Worm (Caenorhabditis elegans) whole organism, young adult: Measurements from ENCODE around the gene sek-4.
A peak's percentile ranks its signal among the peaks of the same experiment; 100 is the strongest.

Source experiments
- B0019.2 ChIP-seq: fragments of 200-800 bp; sonication (Bioruptor generic); conservative IDR thresholded peaks from 2 replicates; pipeline ENCODE4 v1.3.6; 2022; ENCODE audit warnings: missing genetic modification reagents, missing genetic modification characterization, missing compliant biosample characterization
- B0336.3 ChIP-seq: fragments of 200-800 bp; sonication (Bioruptor generic); IDR thresholded peaks from 2 replicates; pipeline ENCODE4 v1.3.6; 2022; ENCODE audit warnings: missing genetic modification characterization, missing compliant biosample characterization
- C06A6.2 ChIP-seq: fragments of 200-800 bp; sonication (Bioruptor generic); conservative IDR thresholded peaks from 2 replicates; pipeline ENCODE4 v1.3.6; 2022; ENCODE audit warnings: missing genetic modification characterization, missing compliant biosample characterization
- F22D6.2 ChIP-seq: sonication (generic microtip); optimal IDR thresholded peaks from 2 replicates; lab custom pipeline; 2016; ENCODE audit warnings: mild to moderate bottlenecking, missing genetic modification characterization, missing compliant biosample characterization
- F33H1.4 ChIP-seq: fragments of 200-800 bp; sonication (Bioruptor generic); IDR thresholded peaks from 2 replicates; pipeline ENCODE4 v1.3.6; 2022; ENCODE audit warnings: missing genetic modification reagents, missing genetic modification characterization, missing compliant biosample characterization
- F37B4.10 ChIP-seq: fragments of 200-800 bp; sonication (Bioruptor generic); IDR thresholded peaks from 2 replicates; pipeline ENCODE4 v1.3.6; 2022; ENCODE audit warnings: missing genetic modification characterization, missing compliant biosample characterization
- F39B2.1 ChIP-seq: fragments of 200-800 bp; sonication (Bioruptor generic); IDR thresholded peaks from 2 replicates; pipeline ENCODE4 v1.3.6; 2022; ENCODE audit warnings: missing genetic modification reagents, missing genetic modification characterization, missing compliant biosample characterization
- F49E8.2 ChIP-seq: sonication (generic microtip); optimal IDR thresholded peaks from 3 replicates; lab custom pipeline; 2017; ENCODE audit warnings: missing genetic modification characterization, mild to moderate bottlenecking, missing compliant biosample characterization, antibody characterized with exemption, moderate library complexity; ENCODE audit not compliant: insufficient read depth
- F52B5.7 ChIP-seq: sonication (generic microtip); optimal IDR thresholded peaks from 2 replicates; lab custom pipeline; 2016; ENCODE audit warnings: mild to moderate bottlenecking, missing genetic modification characterization, missing compliant biosample characterization
- F57A8.1 ChIP-seq: fragments of 200-800 bp; sonication (Bioruptor generic); optimal IDR thresholded peaks from 2 replicates; lab custom pipeline; 2018; ENCODE audit warnings: mild to moderate bottlenecking, missing genetic modification characterization, moderate library complexity, missing compliant biosample characterization
- K11D2.4 ChIP-seq: fragments of 200-800 bp; sonication (Bioruptor generic); IDR thresholded peaks from 2 replicates; pipeline ENCODE4 v1.3.6; 2022; ENCODE audit warnings: missing genetic modification reagents, missing genetic modification characterization, missing compliant biosample characterization
- T26A5.8 ChIP-seq: sonication (generic microtip); optimal IDR thresholded peaks from 2 replicates; lab custom pipeline; 2016; ENCODE audit warnings: missing genetic modification characterization, missing compliant biosample characterization
- Y79H2A.3 ChIP-seq: fragments of 200-800 bp; sonication (Bioruptor generic); conservative IDR thresholded peaks from 2 replicates; pipeline ENCODE4 v1.3.6; 2022; ENCODE audit warnings: missing genetic modification reagents, missing genetic modification characterization, missing compliant biosample characterization
- Y95B8A.8 ChIP-seq: fragments of 200-800 bp; sonication (Bioruptor generic); IDR thresholded peaks from 2 replicates; pipeline ENCODE4 v1.3.6; 2022; ENCODE audit warnings: missing genetic modification reagents, missing genetic modification characterization, missing compliant biosample characterization
- akir-1 ChIP-seq: fragments of 200-800 bp; sonication (Bioruptor generic); optimal IDR thresholded peaks from 2 replicates; lab custom pipeline; 2018; ENCODE audit warnings: mild to moderate bottlenecking, missing genetic modification characterization, moderate library complexity, missing compliant biosample characterization
- ama-1 ChIP-seq, 3 experiments: fragments of 150-350 bp in 1 of 3; sonication (generic microtip) in 2 of 3; optimal IDR thresholded peaks; 2 replicates each; lab custom pipeline; 2014 to 2018; ENCODE audit warnings: missing biosample characterization in 2 of 3, missing genetic modification characterization in 2 of 3, missing genetic modification reagents in 2 of 3
- aptf-2 ChIP-seq: fragments of 200-800 bp; sonication (Bioruptor generic); conservative IDR thresholded peaks from 2 replicates; pipeline ENCODE4 v1.3.6; 2022; ENCODE audit warnings: missing genetic modification reagents, missing genetic modification characterization, missing compliant biosample characterization
- atf-7 ChIP-seq: sonication (generic microtip); optimal IDR thresholded peaks from 2 replicates; lab custom pipeline; 2017; ENCODE audit warnings: mild to moderate bottlenecking, missing genetic modification characterization, missing compliant biosample characterization
- athp-1 ChIP-seq: sonication (generic microtip); optimal IDR thresholded peaks from 2 replicates; lab custom pipeline; 2017; ENCODE audit warnings: mild to moderate bottlenecking, missing genetic modification characterization, missing compliant biosample characterization
- attf-3 ChIP-seq: fragments of 200-800 bp; sonication (Bioruptor generic); conservative IDR thresholded peaks from 2 replicates; pipeline ENCODE4 v1.3.6; 2022; ENCODE audit warnings: missing genetic modification reagents, missing genetic modification characterization, missing compliant biosample characterization
- attf-5 ChIP-seq: fragments of 200-800 bp; sonication (Bioruptor generic); optimal IDR thresholded peaks from 2 replicates; lab custom pipeline; 2018; ENCODE audit warnings: mild to moderate bottlenecking, missing genetic modification characterization, missing compliant biosample characterization
- attf-6 ChIP-seq: fragments of 200-800 bp; sonication (Bioruptor generic); IDR thresholded peaks from 2 replicates; pipeline ENCODE4 v1.3.6; 2022; ENCODE audit warnings: missing genetic modification reagents, missing genetic modification characterization, missing compliant biosample characterization
- bed-1 ChIP-seq: fragments of 200-800 bp; sonication (Bioruptor generic); IDR thresholded peaks from 2 replicates; pipeline ENCODE4 v1.3.6; 2022; ENCODE audit warnings: missing genetic modification reagents, missing genetic modification characterization, missing compliant biosample characterization
- bed-2 ChIP-seq: fragments of 200-800 bp; sonication (Bioruptor generic); IDR thresholded peaks from 2 replicates; pipeline ENCODE4 v1.3.6; 2022; ENCODE audit warnings: missing genetic modification reagents, missing genetic modification characterization, missing compliant biosample characterization
- cebp-2 ChIP-seq: fragments of 200-800 bp; sonication (Bioruptor generic); IDR thresholded peaks from 2 replicates; pipeline ENCODE4 v1.3.6; 2022; ENCODE audit warnings: missing genetic modification characterization, missing compliant biosample characterization
- ceh-27 ChIP-seq: fragments of 200-800 bp; sonication (Bioruptor generic); optimal IDR thresholded peaks from 2 replicates; lab custom pipeline; 2018; ENCODE audit warnings: mild to moderate bottlenecking, missing genetic modification characterization, moderate library complexity, missing compliant biosample characterization
- ceh-58 ChIP-seq: fragments of 200-800 bp; sonication (Bioruptor generic); IDR thresholded peaks from 2 replicates; pipeline ENCODE4 v1.3.6; 2022; ENCODE audit warnings: missing genetic modification characterization, missing compliant biosample characterization
- ceh-79 ChIP-seq: sonication (generic microtip); optimal IDR thresholded peaks from 2 replicates; lab custom pipeline; 2017; ENCODE audit warnings: mild to moderate bottlenecking, missing genetic modification characterization, missing compliant biosample characterization
- chd-7 ChIP-seq: sonication (generic microtip); optimal IDR thresholded peaks from 2 replicates; lab custom pipeline; 2016; ENCODE audit warnings: mild to moderate bottlenecking, missing genetic modification characterization, moderate library complexity, missing compliant biosample characterization
- dpff-1 ChIP-seq: sonication (generic microtip); optimal IDR thresholded peaks from 2 replicates; lab custom pipeline; 2017; ENCODE audit warnings: mild to moderate bottlenecking, missing genetic modification characterization, missing compliant biosample characterization
- egrh-3 ChIP-seq: fragments of 200-800 bp; sonication (Bioruptor generic); IDR thresholded peaks from 2 replicates; pipeline ENCODE4 v1.3.6; 2022; ENCODE audit warnings: missing genetic modification reagents, missing genetic modification characterization, missing compliant biosample characterization
- fkh-3 ChIP-seq: sonication (generic microtip); optimal IDR thresholded peaks from 2 replicates; lab custom pipeline; 2016; ENCODE audit warnings: mild to moderate bottlenecking, missing genetic modification characterization, missing compliant biosample characterization
- hmg-1.2 ChIP-seq: fragments of 200-800 bp; sonication (Bioruptor generic); IDR thresholded peaks from 2 replicates; pipeline ENCODE4 v1.3.6; 2022; ENCODE audit warnings: missing genetic modification reagents, missing genetic modification characterization, missing compliant biosample characterization
- let-526 ChIP-seq: fragments of 200-800 bp; sonication (Bioruptor generic); IDR thresholded peaks from 2 replicates; pipeline ENCODE4 v1.3.6; 2022; ENCODE audit warnings: missing genetic modification reagents, missing genetic modification characterization, missing compliant biosample characterization
- lsl-1 ChIP-seq: fragments of 200-800 bp; sonication (Bioruptor generic); optimal IDR thresholded peaks from 2 replicates; lab custom pipeline; 2018; ENCODE audit warnings: mild to moderate bottlenecking, missing genetic modification characterization, moderate library complexity, missing compliant biosample characterization
- madf-3 ChIP-seq: fragments of 200-800 bp; sonication (Bioruptor generic); IDR thresholded peaks from 2 replicates; pipeline ENCODE4 v1.3.6; 2022; ENCODE audit warnings: missing genetic modification reagents, missing genetic modification characterization, missing compliant biosample characterization
- mes-4 ChIP-seq: sonication (generic microtip); optimal IDR thresholded peaks from 2 replicates; lab custom pipeline; 2016; ENCODE audit warnings: missing genotype, missing genetic modification characterization, missing compliant biosample characterization
- nfyb-1 ChIP-seq: fragments of 200-800 bp; sonication (Bioruptor generic); IDR thresholded peaks from 2 replicates; pipeline ENCODE4 v1.3.6; 2022; ENCODE audit warnings: missing genetic modification reagents, missing genetic modification characterization, missing compliant biosample characterization
- nhr-179 ChIP-seq: sonication (generic microtip); optimal IDR thresholded peaks from 2 replicates; lab custom pipeline; 2016; ENCODE audit warnings: mild to moderate bottlenecking, missing genetic modification characterization, missing compliant biosample characterization
- nhr-90 ChIP-seq: sonication (generic microtip); optimal IDR thresholded peaks from 2 replicates; lab custom pipeline; 2016; ENCODE audit warnings: missing genotype, mild to moderate bottlenecking, missing genetic modification characterization, missing compliant biosample characterization
- pbrm-1 ChIP-seq: fragments of 200-800 bp; sonication (Bioruptor generic); IDR thresholded peaks from 2 replicates; pipeline ENCODE4 v1.3.6; 2022; ENCODE audit warnings: missing genetic modification reagents, missing genetic modification characterization, missing compliant biosample characterization
- rcor-1 ChIP-seq: fragments of 200-800 bp; sonication (Bioruptor generic); IDR thresholded peaks from 2 replicates; pipeline ENCODE4 v1.3.6; 2022; ENCODE audit warnings: missing genetic modification reagents, missing genetic modification characterization, missing compliant biosample characterization
- rpc-1 ChIP-seq, 2 experiments: fragments of 150-350 bp in 1 of 2; sonication (generic microtip) in 1 of 2; optimal IDR thresholded peaks; 2 replicates each; lab custom pipeline; 2014 to 2018; ENCODE audit warnings: missing biosample characterization in 1 of 2, missing genetic modification characterization in 1 of 2, missing genetic modification reagents in 1 of 2, missing genotype in 1 of 2
- unc-130 ChIP-seq: sonication (generic microtip); optimal IDR thresholded peaks from 2 replicates; lab custom pipeline; 2016; ENCODE audit warnings: missing genetic modification reagents, missing genetic modification characterization, missing compliant biosample characterization
- xnd-1 ChIP-seq: sonication (generic microtip); optimal IDR thresholded peaks from 2 replicates; lab custom pipeline; 2016; ENCODE audit warnings: missing genotype, missing genetic modification reagents, missing genetic modification characterization, missing compliant biosample characterization
- zim-3 ChIP-seq: sonication (generic microtip); optimal IDR thresholded peaks from 2 replicates; lab custom pipeline; 2017; ENCODE audit warnings: mild to moderate bottlenecking, missing genetic modification characterization, moderate library complexity, missing compliant biosample characterization

sek-4 gene

DNA sequence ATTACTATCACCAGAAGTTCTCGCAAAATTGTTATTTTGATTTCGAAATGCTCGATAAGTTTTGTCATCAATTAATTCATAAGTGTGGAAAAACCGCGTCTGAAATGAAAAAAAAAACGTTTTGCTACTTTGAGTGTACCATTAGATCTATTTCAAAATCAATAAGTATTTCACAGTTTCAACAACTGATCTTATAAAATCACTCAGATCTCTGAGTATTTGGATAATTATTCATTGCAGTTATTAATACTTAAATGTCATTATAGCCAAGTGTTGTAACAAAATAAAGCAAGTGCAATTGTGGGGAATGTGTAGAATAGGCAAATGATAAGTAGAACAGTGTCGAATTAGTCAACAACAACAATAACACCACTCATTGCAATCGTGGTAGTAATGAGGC lies 31.5 kb downstream of the sek-4 start, which contains the start of gene C03F11.4:
Gene C03F11.4, minus strand, starts transcription at position 101 of the 400 bp plus-strand sequence.
- no peak for TF ChIP-seq attf-5
- TF ChIP-seq fkh-3 (tag; lab: Kevin White, UChicago) = no peak
- TF ChIP-seq cebp-2 (GFP tag; lab: Robert Waterston, UW) = no peak
- TF ChIP-seq ceh-27 (GFP tag; lab: Kevin White, UChicago) = no peak
- TF ChIP-seq F22D6.2 (tag; lab: Kevin White, UChicago) = no peak
- TF ChIP-seq Y95B8A.8 (GFP tag; lab: Robert Waterston, UW) = no peak
- TF ChIP-seq F52B5.7 = no peak
- no peak for TF ChIP-seq hmg-1.2 (GFP tag; lab: Robert Waterston, UW)
- TF ChIP-seq B0019.2 = no peak
- no peak for TF ChIP-seq chd-7 (tag; lab: Kevin White, UChicago)
- no peak for TF ChIP-seq akir-1 (GFP tag; lab: Kevin White, UChicago)
- TF ChIP-seq nhr-179 (tag; lab: Kevin White, UChicago) = no peak
- TF ChIP-seq dpff-1 = no peak
- no peak for TF ChIP-seq F33H1.4 (GFP tag; lab: Robert Waterston, UW)
- no peak for TF ChIP-seq pbrm-1
- TF ChIP-seq T26A5.8 (tag; lab: Kevin White, UChicago) = no peak

DNA sequence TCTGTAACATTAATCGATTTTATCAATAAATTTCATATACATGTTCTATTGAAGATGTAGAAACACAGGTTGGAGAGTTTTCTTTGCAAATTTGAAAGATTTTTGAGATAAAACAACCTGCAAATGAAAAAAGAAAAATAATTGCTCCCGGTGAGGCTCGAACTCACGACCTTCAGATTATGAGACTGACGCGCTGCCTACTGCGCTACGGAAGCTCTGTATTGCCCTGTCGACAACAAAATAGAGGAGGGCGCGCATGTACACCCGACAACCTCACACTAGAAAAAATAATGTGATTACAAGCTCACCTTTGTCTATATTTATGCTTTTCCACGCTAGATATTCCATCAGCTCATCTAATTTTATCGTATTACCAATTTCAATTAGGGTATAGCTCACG lies 32.4 kb downstream of the sek-4 start:
- TF ChIP-seq B0336.3 (GFP tag; lab: Robert Waterston, UW) (no peak), unc-130 (GFP tag; lab: Kevin White, UChicago) (no peak), Y79H2A.3 (GFP tag; lab: Robert Waterston, UW) (no peak), aptf-2 (GFP tag; lab: Robert Waterston, UW) (no peak), ceh-79 (tag; lab: Kevin White, UChicago) (no peak), atf-7 (peak; percentile 7), nfyb-1 (GFP tag; lab: Robert Waterston, UW) (no peak; the same call in 1 of the 2 replicates), xnd-1 (tag; lab: Kevin White, UChicago) (no peak), lsl-1 (GFP tag; lab: Kevin White, UChicago) (no peak), bed-2 (GFP tag; lab: Robert Waterston, UW) (no peak), ceh-58 (GFP tag; lab: Robert Waterston, UW) (no peak), chd-7 (tag; lab: Kevin White, UChicago) (peak; percentile 20), fkh-3 (tag; lab: Kevin White, UChicago) (no peak), attf-3 (GFP tag; lab: Robert Waterston, UW) (no peak), bed-1 (GFP tag; lab: Robert Waterston, UW) (no peak), athp-1 (tag; lab: Kevin White, UChicago) (no peak), F52B5.7 (no peak), B0019.2 (no peak), C06A6.2 (GFP tag; lab: Robert Waterston, UW) (no peak), rcor-1 (GFP tag; lab: Robert Waterston, UW) (peak; percentile 74), let-526 (GFP tag; lab: Robert Waterston, UW) (no peak), ceh-27 (GFP tag; lab: Kevin White, UChicago) (no peak), F57A8.1 (no peak), zim-3 (tag; lab: Kevin White, UChicago) (no peak), pbrm-1 (peak; percentile 51; the same call in 1 of the 2 replicates), ama-1 (optimal IDR thresholded peaks at IDR 0.05; lab: Kevin White, UChicago) (no peak), ama-1 (GFP tag; optimal IDR thresholded peaks at IDR 0.05; lab: Kevin White, UChicago) (no peak), Y95B8A.8 (GFP tag; lab: Robert Waterston, UW) (no peak), nhr-90 (peak; percentile 74), K11D2.4 (no peak), F49E8.2 (tag; lab: Kevin White, UChicago) (no peak), rpc-1 (optimal IDR thresholded peaks at IDR 0.05; lab: Kevin White, UChicago) (peak; percentile 80), rpc-1 (tag; optimal IDR thresholded peaks at IDR 0.05; lab: Kevin White, UChicago) (peak; percentile 89), attf-6 (GFP tag; lab: Robert Waterston, UW) (0 out of 2 replicates have a peak, but pooled peaks have one; percentile 54), egrh-3 (GFP tag; lab: Robert Waterston, UW) (0 out of 2 replicates have a peak, but pooled peaks have one; percentile 17), F39B2.1 (GFP tag; lab: Robert Waterston, UW) (no peak), mes-4 (tag; lab: Kevin White, UChicago) (peak; percentile 32), F37B4.10 (GFP tag; lab: Robert Waterston, UW) (no peak), madf-3 (GFP tag; lab: Robert Waterston, UW) (no peak)
